Worm (Caenorhabditis elegans) whole organism, L2 larva: ENCODE data around the gene srab-16.

Source experiments
- elt-1 ChIP-seq: fragments of 150-350 bp; optimal IDR thresholded peaks from 2 replicates; lab custom pipeline; 2014; ENCODE audit warnings: missing biosample characterization, missing genetic modification characterization
- ztf-11 ChIP-seq: sonication (generic microtip); optimal IDR thresholded peaks from 2 replicates; lab custom pipeline; 2017; ENCODE audit warnings: missing biosample characterization, missing genetic modification characterization

DNA sequence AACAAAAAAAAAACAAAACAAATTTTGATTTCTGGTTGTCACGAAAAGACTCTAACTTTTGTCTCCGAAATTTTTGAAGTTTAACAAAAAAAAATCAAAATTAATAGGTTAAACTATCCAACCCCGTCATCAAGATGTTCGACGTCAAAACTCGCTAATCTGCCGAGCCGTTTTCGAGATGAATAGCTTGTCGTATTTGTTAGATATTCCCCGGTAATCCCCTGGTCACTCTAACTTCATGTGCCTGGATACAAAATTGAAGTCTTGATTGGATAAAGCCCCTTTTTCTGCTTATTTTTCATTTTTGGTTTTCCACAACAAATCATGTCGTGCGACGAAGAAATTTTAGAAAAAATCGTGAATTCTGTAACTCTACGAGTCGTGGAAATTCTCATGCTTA is at the start of gene srab-16:
- TF ChIP-seq ztf-11, result no peak
- TF ChIP-seq elt-1 (tag; lab: Kevin White, UChicago), result no peak
